Worm (Caenorhabditis elegans) whole organism, L1 larva: ENCODE results near the gene fbxa-55.

Source experiments
- C16A3.4 ChIP-seq: fragments of 150-350 bp; optimal IDR thresholded peaks from 2 replicates; lab custom pipeline; 2014; ENCODE audit warnings: missing biosample characterization, missing genetic modification characterization
- aly-2 ChIP-seq: fragments of 150-350 bp; optimal IDR thresholded peaks from 2 replicates; lab custom pipeline; 2014; ENCODE audit warnings: missing biosample characterization, missing genetic modification characterization
- blmp-1 ChIP-seq: fragments of 150-350 bp; optimal IDR thresholded peaks from 2 replicates; lab custom pipeline; 2014; ENCODE audit warnings: missing biosample characterization, missing genetic modification characterization
- elt-2 ChIP-seq: sonication (generic microtip); optimal IDR thresholded peaks from 2 replicates; lab custom pipeline; 2016; ENCODE audit warnings: missing genetic modification characterization, mild to moderate bottlenecking, inconsistent platforms, missing compliant biosample characterization, missing genetic modification reagents
- fos-1 ChIP-seq: fragments of 150-350 bp; optimal IDR thresholded peaks from 2 replicates; lab custom pipeline; 2014; ENCODE audit warnings: missing biosample characterization, missing genetic modification characterization
- mep-1 ChIP-seq: fragments of 150-350 bp; optimal IDR thresholded peaks from 2 replicates; lab custom pipeline; 2014; ENCODE audit warnings: missing biosample characterization, missing genetic modification characterization
- nhr-28 ChIP-seq: fragments of 150-350 bp; optimal IDR thresholded peaks from 2 replicates; lab custom pipeline; 2014; ENCODE audit warnings: missing biosample characterization, missing genetic modification characterization
- nhr-71 ChIP-seq: sonication (generic microtip); optimal IDR thresholded peaks from 2 replicates; lab custom pipeline; 2016; ENCODE audit warnings: mild to moderate bottlenecking, missing genetic modification characterization, moderate library complexity, missing compliant biosample characterization
- skn-1 ChIP-seq: fragments of 150-350 bp; optimal IDR thresholded peaks from 2 replicates; lab custom pipeline; 2014; ENCODE audit warnings: missing biosample characterization, missing genetic modification characterization
- unc-86 ChIP-seq: sonication (generic microtip); optimal IDR thresholded peaks from 2 replicates; lab custom pipeline; 2016; ENCODE audit warnings: missing genetic modification characterization, missing compliant biosample characterization
- xbp-1 ChIP-seq: sonication (generic microtip); optimal IDR thresholded peaks from 2 replicates; lab custom pipeline; 2016; ENCODE audit warnings: missing genetic modification characterization, missing compliant biosample characterization

DNA sequence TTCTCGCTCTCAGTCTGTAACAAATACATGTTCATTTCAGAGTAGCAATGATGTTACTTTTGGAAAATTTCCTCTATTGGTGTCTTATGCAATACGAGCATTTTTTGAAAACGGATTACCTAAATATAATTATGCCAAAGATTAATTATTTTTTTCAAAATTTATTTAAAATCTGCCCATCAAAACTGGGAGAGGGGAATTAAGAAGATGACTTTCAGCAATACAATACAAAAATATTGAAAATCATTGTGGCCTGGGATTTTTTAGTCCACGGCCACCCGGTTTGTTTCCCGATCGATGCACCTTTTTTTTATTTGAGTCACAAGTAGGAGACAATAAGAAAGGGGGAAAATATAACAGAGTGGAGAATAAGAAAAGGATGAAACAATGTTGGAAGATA is 2.1 kb upstream of the fbxa-55 start, which contains the start of gene fbxa-56:
- no peak for TF ChIP-seq xbp-1 (tag; lab: Kevin White, UChicago)
- no peak for TF ChIP-seq aly-2 (tag; lab: Kevin White, UChicago)
- TF ChIP-seq nhr-28 (tag; lab: Kevin White, UChicago): no peak
- no peak for TF ChIP-seq skn-1 (tag; lab: Kevin White, UChicago)
- TF ChIP-seq nhr-71 (tag; lab: Kevin White, UChicago): no peak
- TF ChIP-seq fos-1: no peak
- TF ChIP-seq C16A3.4 (tag; lab: Kevin White, UChicago): no peak
- TF ChIP-seq blmp-1 (tag; lab: Kevin White, UChicago): no peak
- TF ChIP-seq mep-1: no peak
- TF ChIP-seq unc-86 (tag; lab: Kevin White, UChicago): no peak
- no peak for TF ChIP-seq elt-2 (tag; lab: Kevin White, UChicago)
